Worm (Caenorhabditis elegans) whole organism, L4/young adult: ENCODE data around the gene wht-5.

Experiments used
- dao-5 ChIP-seq: sonication (generic microtip); optimal IDR thresholded peaks from 2 replicates; lab custom pipeline; 2016; ENCODE audit warnings: missing genotype, missing genetic modification characterization, moderate library complexity, missing compliant biosample characterization
- him-1 ChIP-seq: sonication (generic microtip); optimal IDR thresholded peaks from 2 replicates; lab custom pipeline; 2016; ENCODE audit warnings: missing genotype, missing genetic modification reagents, missing genetic modification characterization, missing compliant biosample characterization

ce11 chrIV:12361392-12362092 is 24.2 kb downstream of the wht-5 start, which contains the start of the genes ccr-4 and ZC518.8:
- TF ChIP-seq him-1 (tag; lab: Kevin White, UChicago), result no peak
- no peak for TF ChIP-seq dao-5 (tag; lab: Kevin White, UChicago)
